Worm (Caenorhabditis elegans) whole organism, mixed stage, embryonic: ENCODE results near the gene F48G7.12.

ENCODE experiments used
- ceh-43 ChIP-seq: fragments of 200-800 bp; sonication (Bioruptor generic); optimal IDR thresholded peaks from 2 replicates; lab custom pipeline; 2018; ENCODE audit warnings: mild to moderate bottlenecking, missing genetic modification characterization, moderate library complexity, missing compliant biosample characterization
- lin-13 ChIP-seq: fragments of 150-350 bp; optimal IDR thresholded peaks from 2 replicates; lab custom pipeline; 2014; ENCODE audit warnings: missing biosample characterization, missing genetic modification characterization
- nhr-28 ChIP-seq: fragments of 150-350 bp; optimal IDR thresholded peaks from 2 replicates; lab custom pipeline; 2014; ENCODE audit warnings: missing biosample characterization, missing genetic modification characterization
- snpc-4 ChIP-seq: fragments of 150-350 bp; optimal IDR thresholded peaks from 2 replicates; lab custom pipeline; 2014; ENCODE audit warnings: missing biosample characterization, missing genetic modification characterization

DNA sequence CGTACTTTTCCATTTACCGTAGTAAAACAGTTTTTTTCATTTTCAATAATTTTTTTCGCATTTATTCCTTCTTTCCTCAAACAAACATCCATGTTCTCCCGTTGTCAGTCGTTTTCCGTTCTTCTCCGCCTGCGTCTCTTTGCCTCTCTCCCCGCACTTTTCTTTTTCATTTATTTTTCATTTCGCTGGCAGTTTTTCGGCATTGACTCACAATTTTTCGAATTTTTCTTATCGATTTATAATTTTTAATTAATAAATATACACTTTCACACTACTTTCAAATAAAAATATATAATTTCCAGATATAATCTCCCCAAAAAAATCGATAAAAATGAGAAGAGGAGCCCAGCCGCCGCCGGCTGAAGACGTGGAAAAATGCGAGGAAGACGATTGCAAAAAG, 41.4 kb upstream of the F48G7.12 start, which contains the start of gene H25P19.1:
- TF ChIP-seq lin-13 (tag; lab: Kevin White, UChicago) (no peak), nhr-28 (no peak), ceh-43 (GFP tag; lab: Kevin White, UChicago) (no peak), snpc-4 (no peak)
